Worm (Caenorhabditis elegans) whole organism, young adult: Measurements from ENCODE around the gene F10G7.9.

ENCODE experiments used
- F39B2.1 ChIP-seq: fragments of 200-800 bp; sonication (Bioruptor generic); IDR thresholded peaks from 2 replicates; pipeline ENCODE4 v1.3.6; 2022; ENCODE audit warnings: missing genetic modification reagents, missing genetic modification characterization, missing compliant biosample characterization
- bed-2 ChIP-seq: fragments of 200-800 bp; sonication (Bioruptor generic); IDR thresholded peaks from 2 replicates; pipeline ENCODE4 v1.3.6; 2022; ENCODE audit warnings: missing genetic modification reagents, missing genetic modification characterization, missing compliant biosample characterization
- efl-1 ChIP-seq: fragments of 150-350 bp; optimal IDR thresholded peaks from 2 replicates; lab custom pipeline; 2014; ENCODE audit warnings: missing biosample characterization, missing genetic modification reagents, missing genetic modification characterization
- hrde-1 ChIP-seq: sonication (generic microtip); optimal IDR thresholded peaks from 2 replicates; lab custom pipeline; 2016; ENCODE audit warnings: missing genetic modification characterization, mild to moderate bottlenecking, missing compliant biosample characterization, moderate library complexity, missing genotype, missing genetic modification reagents, borderline replicate concordance
- lsy-27 ChIP-seq: sonication (generic microtip); optimal IDR thresholded peaks from 2 replicates; lab custom pipeline; 2017; ENCODE audit warnings: missing genetic modification characterization, mild to moderate bottlenecking, missing compliant biosample characterization, antibody characterized with exemption, missing genotype, borderline replicate concordance; ENCODE audit not compliant: insufficient read depth
- madf-6 ChIP-seq: fragments of 200-800 bp; sonication (Bioruptor generic); IDR thresholded peaks from 2 replicates; pipeline ENCODE4 v1.3.6; 2022; ENCODE audit warnings: missing genetic modification reagents, missing genetic modification characterization, missing compliant biosample characterization
- nhr-90 ChIP-seq: sonication (generic microtip); optimal IDR thresholded peaks from 2 replicates; lab custom pipeline; 2016; ENCODE audit warnings: missing genotype, mild to moderate bottlenecking, missing genetic modification characterization, missing compliant biosample characterization
- unc-130 ChIP-seq: sonication (generic microtip); optimal IDR thresholded peaks from 2 replicates; lab custom pipeline; 2016; ENCODE audit warnings: missing genetic modification reagents, missing genetic modification characterization, missing compliant biosample characterization

- no peak for TF ChIP-seq efl-1 (GFP tag; lab: Kevin White, UChicago)
- no peak for TF ChIP-seq madf-6 (GFP tag; lab: Robert Waterston, UW)
- no peak for TF ChIP-seq hrde-1
- TF ChIP-seq F39B2.1: no peak
- TF ChIP-seq lsy-27: no peak
- no peak for TF ChIP-seq bed-2 (GFP tag; lab: Robert Waterston, UW)
- TF ChIP-seq unc-130 (GFP tag; lab: Kevin White, UChicago): no peak
- no peak for TF ChIP-seq nhr-90 (tag; lab: Kevin White, UChicago)
These were observed 23.4 kb upstream of the F10G7.9 start, which contains the start of gene F41C3.7 for ce11 chrII:4729733-4730132.
